Worm (Caenorhabditis elegans) whole organism, L3 larva: ENCODE measurements around the gene pfn-3.

Source experiments
- unc-39 ChIP-seq: sonication (generic microtip); optimal IDR thresholded peaks from 4 replicates; lab custom pipeline; 2017; ENCODE audit warnings: missing biosample characterization, missing genetic modification characterization
- unc-62 ChIP-seq: fragments of 150-350 bp; sonication (generic microtip); optimal IDR thresholded peaks from 4 replicates; lab custom pipeline; 2014; ENCODE audit warnings: missing biosample characterization, missing genetic modification reagents, missing genetic modification characterization

ce11 chrX:1119305-1119704 is 38.9 kb upstream of the pfn-3 start, which contains the start of gene C05D9.7:
- TF ChIP-seq unc-62 (GFP tag; lab: Kevin White, UChicago): no peak
- TF ChIP-seq unc-39 (tag; lab: Kevin White, UChicago): no peak
